Fruit fly (Drosophila melanogaster) whole organism, embryonic: ENCODE measurements around the gene IntS2.

Source experiments
- B-H2 ChIP-seq: fragments of 200-800 bp; sonication (Bioruptor generic); optimal IDR thresholded peaks from 2 replicates; lab custom pipeline; 2018; ENCODE audit warnings: missing biosample characterization, mild to moderate bottlenecking, missing genetic modification characterization
- BEAF-32 ChIP-seq: fragments of 200-800 bp; sonication (Bioruptor generic); optimal IDR thresholded peaks from 3 replicates; lab custom pipeline; 2017; ENCODE audit warnings: missing biosample characterization, missing genetic modification characterization, mild to moderate bottlenecking, moderate library complexity, missing genetic modification reagents
- CG7372 ChIP-seq: fragments of 200-800 bp; sonication (Bioruptor generic); IDR thresholded peaks from 2 replicates; pipeline ENCODE4 v1.3.6; 2022; ENCODE audit warnings: missing biosample characterization, missing genetic modification characterization
- Eip74EF ChIP-seq, 2 experiments: fragments of 200-800 bp in 1 of 2; fragments of >200 bp in 1 of 2; sonication (Bioruptor generic) in 1 of 2; optimal IDR thresholded peaks; 2 replicates each; lab custom pipeline; 2017 to 2019; ENCODE audit warnings: missing biosample characterization in 2 of 2, missing genetic modification characterization in 2 of 2, mild to moderate bottlenecking in 1 of 2, moderate library complexity in 1 of 2
- Nf-YC ChIP-seq: fragments of 200-800 bp; optimal IDR thresholded peaks from 3 replicates; lab custom pipeline; 2019; ENCODE audit warnings: missing biosample characterization, mild to moderate bottlenecking, missing genetic modification characterization, moderate library complexity
- abd-A ChIP-seq: fragments of 200-800 bp; sonication (Bioruptor generic); optimal IDR thresholded peaks from 3 replicates; lab custom pipeline; 2019; ENCODE audit warnings: missing biosample characterization, mild to moderate bottlenecking, missing genetic modification characterization, moderate library complexity
- bab2 ChIP-seq: fragments of 200-800 bp; sonication (Bioruptor generic); optimal IDR thresholded peaks from 2 replicates; lab custom pipeline; 2016; ENCODE audit warnings: missing biosample characterization, missing genetic modification characterization
- esg ChIP-seq: fragments of 200-800 bp; sonication (Bioruptor generic); conservative IDR thresholded peaks from 2 replicates; pipeline ENCODE4 v1.3.6; 2022; ENCODE audit warnings: missing biosample characterization, missing genetic modification characterization
- fd102C ChIP-seq: fragments of 200-800 bp; sonication (Bioruptor generic); optimal IDR thresholded peaks from 2 replicates; lab custom pipeline; 2018; ENCODE audit warnings: missing biosample characterization, mild to moderate bottlenecking, missing genetic modification characterization, moderate library complexity
- fd64A ChIP-seq: fragments of 200-800 bp; sonication (Bioruptor generic); optimal IDR thresholded peaks from 3 replicates; lab custom pipeline; 2018; ENCODE audit warnings: missing biosample characterization, mild to moderate bottlenecking, missing genetic modification characterization
- psq ChIP-seq: fragments of 200-800 bp; sonication (Bioruptor generic); optimal IDR thresholded peaks from 2 replicates; lab custom pipeline; 2017; ENCODE audit warnings: missing biosample characterization, missing genetic modification characterization
- salm ChIP-seq: fragments of 200-800 bp; sonication (Bioruptor generic); optimal IDR thresholded peaks from 2 replicates; lab custom pipeline; 2018; ENCODE audit warnings: missing biosample characterization, mild to moderate bottlenecking, missing genetic modification characterization

dm6 chrX:17696637-17697036, 40.0 kb upstream of the IntS2 start:
- TF ChIP-seq esg (GFP tag; lab: Robert Waterston, UW) = peak; percentile 44; the same call in 1 of the 2 replicates
- no peak for TF ChIP-seq BEAF-32 (GFP tag; lab: Kevin White, UChicago)
- TF ChIP-seq psq (GFP tag; lab: Kevin White, UChicago) = no peak
- TF ChIP-seq bab2 (GFP tag; lab: Kevin White, UChicago) = peak; percentile 57
- peak; percentile 53; the same call in 1 of the 2 replicates for TF ChIP-seq CG7372 (GFP tag; lab: Robert Waterston, UW)
- no peak for TF ChIP-seq fd64A (GFP tag; lab: Kevin White, UChicago)
- TF ChIP-seq salm (tag; lab: Kevin White, UChicago) = peak; percentile 36
- TF ChIP-seq fd102C (GFP tag; lab: Kevin White, UChicago) = no peak
- TF ChIP-seq Nf-YC (tag; lab: Kevin White, UChicago) = peak; percentile 53
- TF ChIP-seq abd-A (tag; lab: Kevin White, UChicago) = no peak
- peak in 1 of 2 experiments; percentile 21 for TF ChIP-seq Eip74EF (GFP tag; optimal IDR thresholded peaks at IDR 0.05; lab: Kevin White, UChicago)
- TF ChIP-seq B-H2 = no peak
